Worm (Caenorhabditis elegans) whole organism, young adult: ENCODE results near the gene F40C5.1.
A peak's percentile ranks its signal among the peaks of the same experiment; 100 is the strongest.
"Not testable (repeated sequence)": the region's sequence is repeated elsewhere in the genome, so short reads cannot be mapped to it uniquely, and the experiment has no call there.

Experiments used
- B0019.2 ChIP-seq: fragments of 200-800 bp; sonication (Bioruptor generic); conservative IDR thresholded peaks from 2 replicates; pipeline ENCODE4 v1.3.6; 2022; ENCODE audit warnings: missing genetic modification reagents, missing genetic modification characterization, missing compliant biosample characterization
- B0336.3 ChIP-seq: fragments of 200-800 bp; sonication (Bioruptor generic); IDR thresholded peaks from 2 replicates; pipeline ENCODE4 v1.3.6; 2022; ENCODE audit warnings: missing genetic modification characterization, missing compliant biosample characterization
- C17E4.6 ChIP-seq: fragments of 200-800 bp; sonication (Bioruptor generic); IDR thresholded peaks from 2 replicates; pipeline ENCODE4 v1.3.6; 2022; ENCODE audit warnings: missing genetic modification reagents, missing genetic modification characterization, missing compliant biosample characterization
- F23B12.7 ChIP-seq: sonication (generic microtip); optimal IDR thresholded peaks from 2 replicates; lab custom pipeline; 2017; ENCODE audit warnings: missing genetic modification characterization, mild to moderate bottlenecking, missing compliant biosample characterization, antibody characterized with exemption, moderate library complexity; ENCODE audit not compliant: insufficient read depth
- F37B4.10 ChIP-seq: fragments of 200-800 bp; sonication (Bioruptor generic); IDR thresholded peaks from 2 replicates; pipeline ENCODE4 v1.3.6; 2022; ENCODE audit warnings: missing genetic modification characterization, missing compliant biosample characterization
- F39B2.1 ChIP-seq: fragments of 200-800 bp; sonication (Bioruptor generic); IDR thresholded peaks from 2 replicates; pipeline ENCODE4 v1.3.6; 2022; ENCODE audit warnings: missing genetic modification reagents, missing genetic modification characterization, missing compliant biosample characterization
- T07F8.4 ChIP-seq: sonication (generic microtip); optimal IDR thresholded peaks from 2 replicates; lab custom pipeline; 2016; ENCODE audit warnings: mild to moderate bottlenecking, missing genetic modification characterization, moderate library complexity, missing compliant biosample characterization
- T26A5.8 ChIP-seq: sonication (generic microtip); optimal IDR thresholded peaks from 2 replicates; lab custom pipeline; 2016; ENCODE audit warnings: missing genetic modification characterization, missing compliant biosample characterization
- Y53F4B.3 ChIP-seq: fragments of 200-800 bp; sonication (Bioruptor generic); IDR thresholded peaks from 2 replicates; pipeline ENCODE4 v1.3.6; 2022; ENCODE audit warnings: missing genetic modification reagents, missing genetic modification characterization, missing compliant biosample characterization
- Y56A3A.18 ChIP-seq: fragments of 200-800 bp; sonication (Bioruptor generic); IDR thresholded peaks from 2 replicates; pipeline ENCODE4 v1.3.6; 2022; ENCODE audit warnings: missing genetic modification reagents, missing genetic modification characterization, missing compliant biosample characterization
- ZK185.1 ChIP-seq: sonication (generic microtip); optimal IDR thresholded peaks from 2 replicates; lab custom pipeline; 2016; ENCODE audit warnings: mild to moderate bottlenecking, missing genetic modification characterization, missing compliant biosample characterization; ENCODE audit not compliant: poor library complexity, severe bottlenecking
- athp-1 ChIP-seq: sonication (generic microtip); optimal IDR thresholded peaks from 2 replicates; lab custom pipeline; 2017; ENCODE audit warnings: mild to moderate bottlenecking, missing genetic modification characterization, missing compliant biosample characterization
- attf-3 ChIP-seq: fragments of 200-800 bp; sonication (Bioruptor generic); conservative IDR thresholded peaks from 2 replicates; pipeline ENCODE4 v1.3.6; 2022; ENCODE audit warnings: missing genetic modification reagents, missing genetic modification characterization, missing compliant biosample characterization
- bed-1 ChIP-seq: fragments of 200-800 bp; sonication (Bioruptor generic); IDR thresholded peaks from 2 replicates; pipeline ENCODE4 v1.3.6; 2022; ENCODE audit warnings: missing genetic modification reagents, missing genetic modification characterization, missing compliant biosample characterization
- cebp-1 ChIP-seq, 2 experiments: fragments of 200-800 bp in 1 of 2; sonication (Bioruptor generic) in 1 of 2; sonication (generic microtip) in 1 of 2; IDR thresholded peaks in 1 of 2; optimal IDR thresholded peaks in 1 of 2; 2 replicates each; pipeline versions ENCODE4 v1.3.6 to Lab custom; 2017 to 2022; ENCODE audit warnings: missing compliant biosample characterization in 2 of 2, missing genetic modification characterization in 2 of 2, mild to moderate bottlenecking in 1 of 2, missing genetic modification reagents in 1 of 2, moderate library complexity in 1 of 2
- die-1 ChIP-seq: sonication (generic microtip); optimal IDR thresholded peaks from 2 replicates; lab custom pipeline; 2016; ENCODE audit warnings: missing genotype, mild to moderate bottlenecking, missing genetic modification characterization, missing compliant biosample characterization
- dpff-1 ChIP-seq: sonication (generic microtip); optimal IDR thresholded peaks from 2 replicates; lab custom pipeline; 2017; ENCODE audit warnings: mild to moderate bottlenecking, missing genetic modification characterization, missing compliant biosample characterization
- dpl-1 ChIP-seq: fragments of 150-350 bp; optimal IDR thresholded peaks from 2 replicates; lab custom pipeline; 2014; ENCODE audit warnings: missing biosample characterization, missing genetic modification reagents, missing genetic modification characterization
- egl-44 ChIP-seq: fragments of 200-800 bp; sonication (Bioruptor generic); IDR thresholded peaks from 2 replicates; pipeline ENCODE4 v1.3.6; 2022; ENCODE audit warnings: missing genetic modification reagents, missing genetic modification characterization, missing compliant biosample characterization
- egrh-3 ChIP-seq: fragments of 200-800 bp; sonication (Bioruptor generic); IDR thresholded peaks from 2 replicates; pipeline ENCODE4 v1.3.6; 2022; ENCODE audit warnings: missing genetic modification reagents, missing genetic modification characterization, missing compliant biosample characterization
- ets-4 ChIP-seq: fragments of 200-800 bp; sonication (Bioruptor generic); optimal IDR thresholded peaks from 2 replicates; lab custom pipeline; 2018; ENCODE audit warnings: mild to moderate bottlenecking, missing genetic modification characterization, missing compliant biosample characterization
- hlh-12 ChIP-seq: sonication (generic microtip); optimal IDR thresholded peaks from 2 replicates; lab custom pipeline; 2016; ENCODE audit warnings: missing genetic modification characterization, missing compliant biosample characterization
- hmg-20 ChIP-seq: fragments of 200-800 bp; sonication (Bioruptor generic); IDR thresholded peaks from 2 replicates; pipeline ENCODE4 v1.3.6; 2022; ENCODE audit warnings: missing genetic modification reagents, missing genetic modification characterization, missing compliant biosample characterization
- hrde-1 ChIP-seq: sonication (generic microtip); optimal IDR thresholded peaks from 2 replicates; lab custom pipeline; 2016; ENCODE audit warnings: missing genetic modification characterization, mild to moderate bottlenecking, missing compliant biosample characterization, moderate library complexity, missing genotype, missing genetic modification reagents, borderline replicate concordance
- lag-1 ChIP-seq: fragments of 200-800 bp; sonication (Bioruptor generic); IDR thresholded peaks from 2 replicates; pipeline ENCODE4 v1.3.6; 2022; ENCODE audit warnings: missing genetic modification reagents, missing genetic modification characterization, missing compliant biosample characterization
- lin-54 ChIP-seq: fragments of 200-800 bp; sonication (Bioruptor generic); optimal IDR thresholded peaks from 2 replicates; lab custom pipeline; 2018; ENCODE audit warnings: mild to moderate bottlenecking, missing genetic modification characterization, missing compliant biosample characterization
- madf-10 ChIP-seq: sonication (generic microtip); optimal IDR thresholded peaks from 2 replicates; lab custom pipeline; 2016; ENCODE audit warnings: mild to moderate bottlenecking, missing genetic modification characterization, missing compliant biosample characterization
- nfya-1 ChIP-seq: sonication (generic microtip); optimal IDR thresholded peaks from 2 replicates; lab custom pipeline; 2017; ENCODE audit warnings: antibody characterized with exemption, missing compliant biosample characterization, missing genetic modification characterization, borderline replicate concordance; ENCODE audit not compliant: insufficient read depth
- nhr-120 ChIP-seq: fragments of 200-800 bp; sonication (Bioruptor generic); IDR thresholded peaks from 2 replicates; pipeline ENCODE4 v1.3.6; 2022; ENCODE audit warnings: missing genetic modification characterization, missing compliant biosample characterization
- nhr-27 ChIP-seq: fragments of 200-800 bp; sonication (Bioruptor generic); optimal IDR thresholded peaks from 2 replicates; lab custom pipeline; 2018; ENCODE audit warnings: mild to moderate bottlenecking, missing genetic modification characterization, moderate library complexity, missing compliant biosample characterization
- pha-4 ChIP-seq: fragments of 150-350 bp; sonication (generic microtip); optimal IDR thresholded peaks from 2 replicates; lab custom pipeline; 2014; ENCODE audit warnings: missing biosample characterization, missing genetic modification reagents, missing genetic modification characterization
- snpc-4 ChIP-seq, 5 experiments: fragments of 150-350 bp in 1 of 5; sonication (generic microtip) in 4 of 5; optimal IDR thresholded peaks; 2 replicates each; lab custom pipeline; 2014 to 2018; ENCODE audit warnings: missing genetic modification characterization in 5 of 5, missing biosample characterization in 3 of 5, antibody characterized with exemption in 2 of 5, mild to moderate bottlenecking in 2 of 5, missing compliant biosample characterization in 2 of 5, missing genotype in 2 of 5, moderate library complexity in 2 of 5, missing genetic modification reagents in 1 of 5
- tbp1 ChIP-seq: fragments of 200-800 bp; sonication (Bioruptor generic); optimal IDR thresholded peaks from 2 replicates; lab custom pipeline; 2018; ENCODE audit warnings: mild to moderate bottlenecking, missing genetic modification characterization, missing compliant biosample characterization
- tbx-9 ChIP-seq: sonication (generic microtip); optimal IDR thresholded peaks from 2 replicates; lab custom pipeline; 2016; ENCODE audit warnings: borderline replicate concordance, missing genetic modification characterization, inconsistent platforms, missing compliant biosample characterization
- tlf-1 ChIP-seq: fragments of 200-800 bp; sonication (Bioruptor generic); optimal IDR thresholded peaks from 2 replicates; lab custom pipeline; 2018; ENCODE audit warnings: mild to moderate bottlenecking, missing genetic modification characterization, missing compliant biosample characterization
- unc-62 ChIP-seq: fragments of 150-350 bp; optimal IDR thresholded peaks from 2 replicates; lab custom pipeline; 2014; ENCODE audit warnings: missing biosample characterization, missing genetic modification reagents, missing genetic modification characterization
- xnd-1 ChIP-seq: sonication (generic microtip); optimal IDR thresholded peaks from 2 replicates; lab custom pipeline; 2016; ENCODE audit warnings: missing genotype, missing genetic modification reagents, missing genetic modification characterization, missing compliant biosample characterization
- zim-3 ChIP-seq: sonication (generic microtip); optimal IDR thresholded peaks from 2 replicates; lab custom pipeline; 2017; ENCODE audit warnings: mild to moderate bottlenecking, missing genetic modification characterization, moderate library complexity, missing compliant biosample characterization
- ztf-26 ChIP-seq: sonication (generic microtip); optimal IDR thresholded peaks from 2 replicates; lab custom pipeline; 2017; ENCODE audit warnings: missing genetic modification characterization, missing compliant biosample characterization
- ztf-3 ChIP-seq: fragments of 200-800 bp; sonication (Bioruptor generic); optimal IDR thresholded peaks from 2 replicates; lab custom pipeline; 2018; ENCODE audit warnings: mild to moderate bottlenecking, missing genetic modification characterization, missing compliant biosample characterization

Gene F40C5.1

DNA sequence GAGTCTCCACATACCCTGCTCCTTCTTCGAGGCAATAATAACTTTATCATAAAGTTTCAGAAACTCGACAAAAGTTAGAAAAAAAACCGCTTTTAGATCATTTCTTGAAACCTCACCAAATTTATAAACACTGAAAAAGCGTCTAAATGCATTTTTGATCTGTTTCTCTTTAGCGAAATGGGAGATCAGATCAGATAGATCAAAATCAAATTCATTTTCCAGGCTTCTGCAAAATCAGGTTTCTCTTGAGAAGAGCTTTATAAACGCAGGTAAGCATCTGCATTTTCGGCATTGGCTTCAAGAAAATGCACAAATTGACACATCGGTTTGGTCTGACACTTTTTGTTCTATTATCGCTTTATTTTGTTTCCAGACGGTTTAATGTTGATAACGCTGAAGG is at the start of gene F40C5.1:
F40C5.1 (plus strand) TSS at position 301 of the 400 bp plus-strand sequence.
- TF ChIP-seq dpl-1 (GFP tag; lab: Kevin White, UChicago); nfya-1; B0336.3 (GFP tag; lab: Robert Waterston, UW): not testable (repeated sequence)
- TF ChIP-seq, all 124 proteins: peak for 0; not testable (repeated sequence) for 124

ce11 chrV:3523262-3523661 is 49.2 kb upstream of the F40C5.1 start, which contains the start of gene irg-1:
Gene irg-1 (plus strand): TSS chrV:3523587.
- TF ChIP-seq B0336.3 (GFP tag; lab: Robert Waterston, UW) (no peak), cebp-1 (GFP tag; IDR thresholded peaks at IDR 0.05; lab: Robert Waterston, UW) (peak; percentile 25; the same call in 1 of the 2 replicates), cebp-1 (tag; optimal IDR thresholded peaks at IDR 0.05; lab: Kevin White, UChicago) (no peak)

DNA sequence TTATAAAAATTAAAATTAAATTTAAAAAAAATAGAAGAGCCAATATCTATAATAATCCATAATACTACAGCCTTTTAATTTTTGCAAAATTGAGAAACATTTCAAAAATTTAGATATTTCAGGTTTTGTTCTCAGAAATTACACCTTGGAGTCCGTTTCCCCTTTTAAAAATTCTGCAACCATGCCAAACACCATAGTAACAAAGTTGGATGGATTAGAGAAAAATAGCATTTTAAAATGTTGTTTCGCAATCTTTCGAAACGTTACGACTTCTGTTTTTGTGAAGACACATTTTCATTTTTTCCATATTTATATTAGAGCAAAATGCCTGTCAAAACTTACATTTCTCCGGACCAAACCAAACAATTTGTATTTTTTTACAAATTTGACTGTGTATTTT is 47.5 kb upstream of the F40C5.1 start, which contains the start of gene T24A6.7:
T24A6.7 (plus strand) TSS at position 301 of the 400 bp plus-strand sequence.
- TF ChIP-seq nhr-120 (GFP tag; lab: Robert Waterston, UW): no peak
- no peak for TF ChIP-seq pha-4 (tag; lab: Kevin White, UChicago)
- TF ChIP-seq F23B12.7 (tag; lab: Kevin White, UChicago): no peak
- TF ChIP-seq B0019.2: no peak
- no peak for TF ChIP-seq athp-1 (tag; lab: Kevin White, UChicago)
- no peak for TF ChIP-seq snpc-4 (GFP tag; optimal IDR thresholded peaks at IDR 0.05; lab: Kevin White, UChicago)
- no peak for TF ChIP-seq snpc-4 (tag; optimal IDR thresholded peaks at IDR 0.05; lab: Kevin White, UChicago)
- TF ChIP-seq hlh-12 (tag; lab: Kevin White, UChicago): no peak
- TF ChIP-seq Y56A3A.18 (GFP tag; lab: Robert Waterston, UW): no peak
- no peak for TF ChIP-seq zim-3 (tag; lab: Kevin White, UChicago)
- no peak for TF ChIP-seq hmg-20 (GFP tag; lab: Robert Waterston, UW)
- no peak for TF ChIP-seq F39B2.1
- no peak for TF ChIP-seq bed-1 (GFP tag; lab: Robert Waterston, UW)
- TF ChIP-seq die-1 (tag; lab: Kevin White, UChicago): no peak
- TF ChIP-seq madf-10 (tag; lab: Kevin White, UChicago): no peak
- TF ChIP-seq nhr-27 (tag; lab: Kevin White, UChicago): no peak
- TF ChIP-seq nfya-1: no peak
- no peak for TF ChIP-seq ZK185.1 (tag; lab: Kevin White, UChicago)

- TF ChIP-seq egl-44: no peak
- TF ChIP-seq egrh-3 (GFP tag; lab: Robert Waterston, UW): no peak
- no peak for TF ChIP-seq hrde-1 (tag; lab: Kevin White, UChicago)
- no peak for TF ChIP-seq ets-4
- no peak for TF ChIP-seq dpff-1
- TF ChIP-seq nhr-120 (GFP tag; lab: Robert Waterston, UW): no peak
- TF ChIP-seq hlh-12 (tag; lab: Kevin White, UChicago): no peak
- no peak for TF ChIP-seq dpl-1 (GFP tag; lab: Kevin White, UChicago)
- TF ChIP-seq lin-54 (GFP tag; lab: Kevin White, UChicago): no peak
- no peak for TF ChIP-seq T07F8.4 (tag; lab: Kevin White, UChicago)
- TF ChIP-seq unc-62 (GFP tag; lab: Kevin White, UChicago): no peak
- TF ChIP-seq lag-1 (GFP tag; lab: Robert Waterston, UW): no peak
- TF ChIP-seq F37B4.10: no peak
Measured at ce11 chrV:3526882-3527281, 45.6 kb upstream of the F40C5.1 start, which contains the start of gene str-260. Gene str-260 (plus strand): TSS chrV:3527182.

- no peak for TF ChIP-seq hrde-1 (tag; lab: Kevin White, UChicago)
- TF ChIP-seq xnd-1 (tag; lab: Kevin White, UChicago): no peak
- no peak for TF ChIP-seq Y53F4B.3 (GFP tag; lab: Robert Waterston, UW)
- TF ChIP-seq ztf-3 (GFP tag; lab: Kevin White, UChicago): no peak
- TF ChIP-seq nhr-27 (tag; lab: Kevin White, UChicago): no peak
- no peak for TF ChIP-seq T26A5.8 (tag; lab: Kevin White, UChicago)
- TF ChIP-seq attf-3 (GFP tag; lab: Robert Waterston, UW): no peak
- no peak for TF ChIP-seq tbx-9 (tag; lab: Kevin White, UChicago)
- TF ChIP-seq tlf-1: no peak
- no peak for TF ChIP-seq zim-3 (tag; lab: Kevin White, UChicago)
- TF ChIP-seq tbp1: no peak
- TF ChIP-seq ztf-26 (tag; lab: Kevin White, UChicago): no peak
- no peak for TF ChIP-seq C17E4.6 (GFP tag; lab: Robert Waterston, UW)
Measured at ce11 chrV:3530403-3530802, 42.1 kb upstream of the F40C5.1 start, which contains the start of gene srbc-66. Gene srbc-66 (plus strand): TSS chrV:3530703.
